Fruit fly (Drosophila melanogaster) whole organism, embryonic: ENCODE results near the gene Sfxn2.

Experiments used
- Asciz ChIP-seq: fragments of 200-800 bp; sonication (Bioruptor generic); optimal IDR thresholded peaks from 2 replicates; lab custom pipeline; 2017; ENCODE audit warnings: missing biosample characterization, mild to moderate bottlenecking, missing genetic modification characterization, missing genetic modification reagents
- Bteb2 ChIP-seq: fragments of 200-800 bp; sonication (Bioruptor generic); optimal IDR thresholded peaks from 2 replicates; lab custom pipeline; 2016; ENCODE audit warnings: missing biosample characterization, missing genetic modification characterization
- CG10274 ChIP-seq: fragments of 200-800 bp; sonication (Bioruptor generic); optimal IDR thresholded peaks from 3 replicates; lab custom pipeline; 2017; ENCODE audit warnings: missing biosample characterization, mild to moderate bottlenecking, missing genetic modification characterization
- CG10321 ChIP-seq: fragments of 200-800 bp; sonication (Bioruptor generic); IDR thresholded peaks from 2 replicates; pipeline ENCODE4 v1.3.6; 2022; ENCODE audit warnings: missing biosample characterization, missing genetic modification characterization
- CG10462 ChIP-seq: fragments of 200-800 bp; sonication (Bioruptor generic); optimal IDR thresholded peaks from 2 replicates; lab custom pipeline; 2016; ENCODE audit warnings: missing biosample characterization, missing genetic modification characterization
- CG11398 ChIP-seq: fragments of 200-800 bp; sonication (Bioruptor generic); optimal IDR thresholded peaks from 2 replicates; lab custom pipeline; 2016; ENCODE audit warnings: missing biosample characterization, missing genetic modification characterization
- CG12299 ChIP-seq: fragments of 200-800 bp; sonication (Bioruptor generic); optimal IDR thresholded peaks from 2 replicates; lab custom pipeline; 2018; ENCODE audit warnings: missing biosample characterization, mild to moderate bottlenecking, missing genetic modification characterization
- CG15696 ChIP-seq: fragments of 200-800 bp; sonication (Bioruptor generic); optimal IDR thresholded peaks from 2 replicates; lab custom pipeline; 2019; ENCODE audit warnings: missing biosample characterization, mild to moderate bottlenecking, missing genetic modification characterization, moderate library complexity
- CG18619 ChIP-seq: fragments of 200-800 bp; sonication (Bioruptor generic); optimal IDR thresholded peaks from 3 replicates; lab custom pipeline; 2017; ENCODE audit warnings: missing biosample characterization, mild to moderate bottlenecking, missing genetic modification characterization
- CG18764 ChIP-seq: fragments of 200-800 bp; sonication (Bioruptor generic); optimal IDR thresholded peaks from 3 replicates; lab custom pipeline; 2016; ENCODE audit warnings: missing biosample characterization, missing genetic modification characterization
- CG2116 ChIP-seq: fragments of 200-800 bp; sonication (Bioruptor generic); optimal IDR thresholded peaks from 3 replicates; lab custom pipeline; 2018; ENCODE audit warnings: missing biosample characterization, mild to moderate bottlenecking, missing genetic modification characterization
- CG2678 ChIP-seq: fragments of 200-800 bp; sonication (Bioruptor generic); optimal IDR thresholded peaks from 3 replicates; lab custom pipeline; 2019; ENCODE audit warnings: missing biosample characterization, mild to moderate bottlenecking, missing genetic modification characterization, moderate library complexity
- CG2875 ChIP-seq: fragments of 200-800 bp; sonication (Bioruptor generic); optimal IDR thresholded peaks from 2 replicates; lab custom pipeline; 2017; ENCODE audit warnings: missing biosample characterization, mild to moderate bottlenecking, missing genetic modification characterization, missing genetic modification reagents
- CG6854 ChIP-seq: fragments of 200-800 bp; sonication (Bioruptor generic); optimal IDR thresholded peaks from 3 replicates; lab custom pipeline; 2017; ENCODE audit warnings: missing biosample characterization, mild to moderate bottlenecking, missing genetic modification characterization
- CG7372 ChIP-seq: fragments of 200-800 bp; sonication (Bioruptor generic); IDR thresholded peaks from 2 replicates; pipeline ENCODE4 v1.3.6; 2022; ENCODE audit warnings: missing biosample characterization, missing genetic modification characterization
- CG8089 ChIP-seq: fragments of 200-800 bp; sonication (Bioruptor generic); optimal IDR thresholded peaks from 3 replicates; lab custom pipeline; 2016; ENCODE audit warnings: missing biosample characterization, missing genetic modification characterization
- CG8388 ChIP-seq: fragments of 200-800 bp; sonication (Bioruptor generic); optimal IDR thresholded peaks from 2 replicates; lab custom pipeline; 2019; ENCODE audit warnings: missing biosample characterization, mild to moderate bottlenecking, missing genetic modification characterization, moderate library complexity
- Camta ChIP-seq: fragments of 200-800 bp; sonication (Bioruptor generic); optimal IDR thresholded peaks from 2 replicates; lab custom pipeline; 2016; ENCODE audit warnings: missing biosample characterization, missing genetic modification characterization
- Dek ChIP-seq: fragments of 200-800 bp; sonication (Bioruptor generic); optimal IDR thresholded peaks from 3 replicates; lab custom pipeline; 2019; ENCODE audit warnings: missing biosample characterization, mild to moderate bottlenecking, missing genetic modification characterization, moderate library complexity
- Dp ChIP-seq: fragments of 200-800 bp; sonication (Bioruptor generic); optimal IDR thresholded peaks from 2 replicates; lab custom pipeline; 2018; ENCODE audit warnings: missing biosample characterization, mild to moderate bottlenecking, missing genetic modification characterization, moderate library complexity
- Drgx ChIP-seq: fragments of 200-800 bp; sonication (Bioruptor generic); IDR thresholded peaks from 2 replicates; pipeline ENCODE4 v1.3.6; 2022; ENCODE audit warnings: missing biosample characterization, missing genetic modification characterization
- Fer3 ChIP-seq: fragments of 200-800 bp; sonication (Bioruptor generic); optimal IDR thresholded peaks from 2 replicates; lab custom pipeline; 2018; ENCODE audit warnings: missing biosample characterization, mild to moderate bottlenecking, missing genetic modification characterization, moderate library complexity
- HLH4C ChIP-seq: fragments of 200-800 bp; sonication (Bioruptor generic); IDR thresholded peaks from 3 replicates; pipeline ENCODE4 v1.3.6; 2022; ENCODE audit warnings: missing biosample characterization, missing genetic modification characterization; ENCODE audit not compliant: partially characterized antibody
- HLH54F ChIP-seq: fragments of 200-800 bp; sonication (Bioruptor generic); optimal IDR thresholded peaks from 3 replicates; lab custom pipeline; 2016; ENCODE audit warnings: missing biosample characterization, missing genetic modification characterization
- Hmr ChIP-seq: fragments of 200-800 bp; sonication (Bioruptor generic); optimal IDR thresholded peaks from 3 replicates; lab custom pipeline; 2017; ENCODE audit warnings: mild to moderate bottlenecking, missing biosample characterization, missing genetic modification reagents, missing genetic modification characterization
- Hr39 ChIP-seq: fragments of >200 bp; optimal IDR thresholded peaks from 2 replicates; lab custom pipeline; 2017
- MBD-R2 ChIP-seq: fragments of 200-800 bp; sonication (Bioruptor generic); IDR thresholded peaks from 2 replicates; pipeline ENCODE4 v1.3.6; 2022; ENCODE audit warnings: missing biosample characterization, missing genetic modification characterization
- Poxn ChIP-seq: fragments of 200-800 bp; sonication (Bioruptor generic); IDR thresholded peaks from 2 replicates; pipeline ENCODE4 v1.3.6; 2022; ENCODE audit warnings: missing biosample characterization, missing genetic modification characterization
- Ptx1 ChIP-seq: fragments of 200-800 bp; sonication (Bioruptor generic); IDR thresholded peaks from 2 replicates; pipeline ENCODE4 v1.3.6; 2022; ENCODE audit warnings: missing biosample characterization, missing genetic modification characterization
- Side ChIP-seq: fragments of 200-800 bp; sonication (Bioruptor generic); optimal IDR thresholded peaks from 2 replicates; lab custom pipeline; 2016; ENCODE audit warnings: missing biosample characterization, missing genetic modification characterization
- Tbp ChIP-seq: fragments of >200 bp; optimal IDR thresholded peaks from 2 replicates; lab custom pipeline; 2018; ENCODE audit warnings: missing biosample characterization, missing genetic modification characterization
- Xrp1 ChIP-seq: fragments of 200-800 bp; sonication (Bioruptor generic); IDR thresholded peaks from 2 replicates; pipeline ENCODE4 v1.3.6; 2022; ENCODE audit warnings: missing biosample characterization, missing genetic modification characterization
- ac ChIP-seq: fragments of 200-800 bp; sonication (Bioruptor generic); optimal IDR thresholded peaks from 3 replicates; lab custom pipeline; 2017; ENCODE audit warnings: missing biosample characterization, mild to moderate bottlenecking, missing genetic modification characterization
- ap ChIP-seq: fragments of 200-800 bp; sonication (Bioruptor generic); IDR thresholded peaks from 2 replicates; pipeline ENCODE4 v1.3.6; 2022; ENCODE audit warnings: missing biosample characterization, missing genetic modification characterization
- bowl ChIP-seq: fragments of 200-800 bp; sonication (Bioruptor generic); IDR thresholded peaks from 2 replicates; pipeline ENCODE4 v1.3.6; 2022; ENCODE audit warnings: missing biosample characterization, missing genetic modification characterization
- chm ChIP-seq: fragments of 200-800 bp; sonication (Bioruptor generic); IDR thresholded peaks from 2 replicates; pipeline ENCODE4 v1.3.6; 2022; ENCODE audit warnings: missing biosample characterization, missing genetic modification characterization
- crol ChIP-seq: fragments of 200-800 bp; sonication (Bioruptor generic); IDR thresholded peaks from 2 replicates; pipeline ENCODE4 v1.3.6; 2022; ENCODE audit warnings: missing biosample characterization, missing genetic modification characterization
- crp ChIP-seq, 2 experiments: fragments of 200-800 bp; sonication (Bioruptor generic); optimal IDR thresholded peaks; 2 replicates in 1 of 2; 3 replicates in 1 of 2; lab custom pipeline; 2017; ENCODE audit warnings: missing biosample characterization in 2 of 2, missing genetic modification characterization in 2 of 2, mild to moderate bottlenecking in 1 of 2, moderate library complexity in 1 of 2
- fd102C ChIP-seq: fragments of 200-800 bp; sonication (Bioruptor generic); optimal IDR thresholded peaks from 2 replicates; lab custom pipeline; 2018; ENCODE audit warnings: missing biosample characterization, mild to moderate bottlenecking, missing genetic modification characterization, moderate library complexity
- ftz-f1 ChIP-seq: fragments of 200-800 bp; sonication (Bioruptor generic); optimal IDR thresholded peaks from 2 replicates; lab custom pipeline; 2016; ENCODE audit warnings: missing biosample characterization, missing genetic modification characterization
- fu2 ChIP-seq: fragments of 200-800 bp; sonication (Bioruptor generic); optimal IDR thresholded peaks from 2 replicates; lab custom pipeline; 2016; ENCODE audit warnings: missing biosample characterization, missing genetic modification characterization
- gce ChIP-seq: fragments of 200-800 bp; sonication (Bioruptor generic); IDR thresholded peaks from 3 replicates; pipeline ENCODE4 v1.3.6; 2022; ENCODE audit warnings: missing biosample characterization, missing genetic modification characterization
- ind ChIP-seq: fragments of 200-800 bp; sonication (Bioruptor generic); optimal IDR thresholded peaks from 3 replicates; lab custom pipeline; 2016; ENCODE audit warnings: missing biosample characterization, missing genetic modification characterization
- jumu ChIP-seq: fragments of 200-800 bp; sonication (Bioruptor generic); optimal IDR thresholded peaks from 3 replicates; lab custom pipeline; 2016; ENCODE audit warnings: missing biosample characterization, missing genetic modification characterization
- lola ChIP-seq, 3 experiments: fragments of >200 bp in 2 of 3; fragments of 200-800 bp in 1 of 3; sonication (Bioruptor generic) in 1 of 3; optimal IDR thresholded peaks; 2 replicates each; lab custom pipeline; 2017 to 2019; ENCODE audit warnings: missing biosample characterization in 3 of 3, missing genetic modification characterization in 3 of 3, mild to moderate bottlenecking in 1 of 3, moderate library complexity in 1 of 3
- nerfin-1 ChIP-seq: fragments of 200-800 bp; sonication (Bioruptor generic); optimal IDR thresholded peaks from 3 replicates; lab custom pipeline; 2019; ENCODE audit warnings: missing biosample characterization, mild to moderate bottlenecking, missing genetic modification characterization, moderate library complexity
- otp ChIP-seq: fragments of 200-800 bp; sonication (Bioruptor generic); IDR thresholded peaks from 3 replicates; pipeline ENCODE4, ENCODE4 v1.3.6; 2022; ENCODE audit warnings: missing biosample characterization, missing genetic modification characterization
- peb ChIP-seq: fragments of 200-800 bp; sonication (Bioruptor generic); IDR thresholded peaks from 2 replicates; pipeline ENCODE4 v1.3.6; 2022; ENCODE audit warnings: missing biosample characterization, missing genetic modification characterization
- sd ChIP-seq: fragments of 200-800 bp; sonication (Bioruptor generic); optimal IDR thresholded peaks from 3 replicates; lab custom pipeline; 2018; ENCODE audit warnings: missing biosample characterization, mild to moderate bottlenecking, missing genetic modification characterization, moderate library complexity
- so ChIP-seq: fragments of 200-800 bp; sonication (Bioruptor generic); IDR thresholded peaks from 3 replicates; pipeline ENCODE4 v1.3.6; 2022; ENCODE audit warnings: missing biosample characterization, missing genetic modification characterization
- stc ChIP-seq: fragments of 200-800 bp; sonication (Bioruptor generic); IDR thresholded peaks from 2 replicates; pipeline ENCODE4 v1.3.6; 2022; ENCODE audit warnings: missing biosample characterization, missing genetic modification characterization
- twi ChIP-seq: fragments of 200-800 bp; optimal IDR thresholded peaks from 2 replicates; lab custom pipeline; 2019; ENCODE audit warnings: missing biosample characterization, mild to moderate bottlenecking, missing genetic modification characterization, moderate library complexity
- tx ChIP-seq: fragments of 200-800 bp; sonication (Bioruptor generic); optimal IDR thresholded peaks from 2 replicates; lab custom pipeline; 2016; ENCODE audit warnings: missing biosample characterization, missing genetic modification characterization

Sfxn2 gene

DNA sequence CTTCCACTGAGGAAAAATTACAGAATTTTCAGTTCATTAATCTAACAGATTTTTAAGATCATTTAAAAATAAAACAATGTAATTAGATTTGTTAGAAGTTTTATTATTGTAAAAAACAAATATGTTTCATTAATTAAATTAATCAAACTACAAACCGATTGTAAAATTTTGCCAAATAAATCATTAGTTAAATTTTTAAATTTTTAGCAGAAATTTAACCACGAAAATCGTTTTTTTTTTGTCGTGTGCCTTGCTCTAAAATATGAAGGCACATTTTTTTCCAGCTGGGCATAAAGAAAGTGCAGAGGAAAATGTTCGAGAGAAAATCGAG is 10.9 kb downstream of the Sfxn2 start (continued):
- TF ChIP-seq CG2678 (tag; lab: Kevin White, UChicago) (peak; percentile 73), MBD-R2 (GFP tag; lab: Robert Waterston, UW) (no peak), lola (GFP tag; optimal IDR thresholded peaks at IDR 0.05; lab: Kevin White, UChicago) (peak in 1 of 3 experiments; percentile 59), peb (GFP tag; lab: Robert Waterston, UW) (no peak), CG18619 (GFP tag; lab: Kevin White, UChicago) (peak; percentile 1), ftz-f1 (GFP tag; lab: Kevin White, UChicago) (no peak), chm (GFP tag; lab: Robert Waterston, UW) (no peak), sd (peak; percentile 17), crol (GFP tag; lab: Robert Waterston, UW) (no peak), CG10321 (GFP tag; lab: Robert Waterston, UW) (no peak), Asciz (GFP tag; lab: Kevin White, UChicago) (peak; percentile 30), Hr39 (no peak), CG18764 (GFP tag; lab: Kevin White, UChicago) (no peak), Poxn (GFP tag; lab: Robert Waterston, UW) (no peak), CG2875 (GFP tag; lab: Kevin White, UChicago) (no peak), CG2116 (GFP tag; lab: Kevin White, UChicago) (no peak), ac (no peak), CG15696 (tag; lab: Kevin White, UChicago) (no peak), nerfin-1 (peak; percentile 48), twi (tag; lab: Kevin White, UChicago) (no peak), CG10274 (GFP tag; lab: Kevin White, UChicago) (no peak), Ptx1 (GFP tag; lab: Robert Waterston, UW) (peak; percentile 42; the same call in 1 of the 2 replicates), ap (GFP tag; lab: Robert Waterston, UW) (no peak), HLH54F (GFP tag; lab: Kevin White, UChicago) (no peak), ind (no peak), bowl (GFP tag; lab: Robert Waterston, UW) (no peak), fd102C (GFP tag; lab: Kevin White, UChicago) (no peak), Tbp (GFP tag; lab: Kevin White, UChicago) (no peak), so (GFP tag; lab: Robert Waterston, UW) (no peak), crp (GFP tag; optimal IDR thresholded peaks at IDR 0.05; lab: Kevin White, UChicago) (no peak), Bteb2 (GFP tag; lab: Kevin White, UChicago) (no peak), Camta (GFP tag; lab: Kevin White, UChicago) (no peak), CG8388 (GFP tag; lab: Kevin White, UChicago) (peak; percentile 74), Side (GFP tag; lab: Kevin White, UChicago) (no peak), Hmr (no peak), Dek (tag; lab: Kevin White, UChicago) (no peak), HLH4C (GFP tag; lab: Robert Waterston, UW) (no peak), gce (GFP tag; lab: Robert Waterston, UW) (no peak), Dp (GFP tag; lab: Kevin White, UChicago) (no peak), Xrp1 (GFP tag; lab: Robert Waterston, UW) (peak; percentile 64; the same call in 1 of the 2 replicates), CG11398 (GFP tag; lab: Kevin White, UChicago) (no peak), tx (GFP tag; lab: Kevin White, UChicago) (no peak), jumu (no peak), CG7372 (GFP tag; lab: Robert Waterston, UW) (no peak), CG6854 (GFP tag; lab: Kevin White, UChicago) (no peak), CG12299 (tag; lab: Kevin White, UChicago) (peak; percentile 15), CG10462 (no peak), otp (no peak), CG8089 (GFP tag; lab: Kevin White, UChicago) (no peak), fu2 (GFP tag; lab: Kevin White, UChicago) (no peak), Fer3 (tag; lab: Kevin White, UChicago) (no peak), Drgx (GFP tag; lab: Robert Waterston, UW) (no peak), stc (GFP tag; lab: Robert Waterston, UW) (no peak; the same call in 1 of the 2 replicates)
